Worm (Caenorhabditis elegans): ENCODE data around the gene mnr-1.
A peak's percentile ranks its signal among the peaks of the same experiment; 100 is the strongest.

Gene mnr-1

DNA sequence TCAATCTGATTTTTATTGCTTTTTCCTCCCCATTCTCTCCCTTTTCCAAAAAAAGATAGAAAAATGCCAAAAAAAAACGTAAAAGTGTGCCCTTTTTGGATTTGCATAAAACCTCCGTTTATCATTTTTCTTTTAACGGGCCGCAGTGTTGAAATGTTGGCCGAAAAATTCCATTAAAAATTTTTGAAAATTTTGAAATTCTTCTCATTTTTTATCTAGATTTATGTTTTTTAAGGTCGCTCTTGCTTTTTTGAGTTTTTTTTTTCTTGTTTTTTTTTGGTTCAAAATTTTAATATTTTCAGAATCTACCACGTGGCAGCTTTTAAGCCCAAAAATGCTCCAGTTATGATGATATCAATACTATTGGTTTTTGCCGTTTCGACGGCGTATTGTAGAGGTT lies at the start of gene mnr-1:
mnr-1 (plus strand) TSS at position 301 of the 400 bp plus-strand sequence.
- TF ChIP-seq pqm-1 (tag; optimal IDR thresholded peaks at IDR 0.05) (no peak), npax-4 (tag; optimal IDR thresholded peaks at IDR 0.05) (no peak), gmeb-2 (tag; optimal IDR thresholded peaks at IDR 0.05) (no peak), pros-1 (tag; optimal IDR thresholded peaks at IDR 0.05) (no peak), C08G9.2 (tag; optimal IDR thresholded peaks at IDR 0.05) (no peak), hlh-6 (tag; optimal IDR thresholded peaks at IDR 0.05) (no peak), unc-55 (GFP tag; optimal IDR thresholded peaks at IDR 0.05) (no peak), ceh-31 (tag; optimal IDR thresholded peaks at IDR 0.05) (no peak), tbx-2 (tag; optimal IDR thresholded peaks at IDR 0.05) (no peak), Y22D7AL.16 (tag; optimal IDR thresholded peaks at IDR 0.05) (no peak), ceh-9 (tag; optimal IDR thresholded peaks at IDR 0.05) (no peak)

DNA sequence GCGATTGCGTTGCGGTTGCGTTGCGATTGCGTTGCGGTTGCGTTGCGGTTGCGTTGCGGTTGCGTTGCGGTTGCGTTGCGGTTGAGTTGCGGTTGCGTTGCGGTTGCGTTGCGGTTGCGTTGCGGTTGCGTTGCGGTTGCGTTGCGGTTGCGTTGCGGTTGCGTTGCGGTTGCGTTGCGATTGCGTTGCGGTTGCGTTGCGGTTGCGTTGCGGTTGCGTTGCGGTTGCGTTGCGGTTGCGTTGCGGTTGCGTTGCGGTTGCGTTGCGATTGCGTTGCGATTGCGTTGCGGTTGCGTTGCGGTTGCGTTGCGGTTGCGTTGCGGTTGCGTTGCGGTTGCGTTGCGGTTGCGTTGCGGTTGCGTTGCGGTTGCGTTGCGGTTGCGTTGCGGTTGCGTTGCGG lies 48.6 kb upstream of the mnr-1 start:
- peak; percentile 85 for TF ChIP-seq rnt-1 (tag; optimal IDR thresholded peaks at IDR 0.05)

DNA sequence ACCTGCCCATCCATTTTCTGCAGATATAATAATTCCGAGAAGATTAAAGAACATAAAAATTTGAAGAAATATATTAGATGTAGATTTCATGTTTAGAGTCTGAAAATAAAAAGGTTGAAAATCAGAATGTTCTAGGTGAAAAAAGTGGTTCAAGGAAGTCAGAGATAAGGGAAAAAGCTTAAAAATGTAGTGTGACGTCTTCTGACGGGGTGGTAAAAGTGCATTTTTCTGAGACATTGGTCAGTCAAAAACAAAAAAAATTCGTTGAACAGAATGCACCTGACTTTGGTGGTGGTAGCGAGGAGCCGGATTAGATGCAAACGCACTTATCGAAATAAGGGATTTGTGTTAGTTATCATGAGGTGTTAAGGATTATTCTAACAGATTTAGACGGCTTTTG lies 47.8 kb upstream of the mnr-1 start, which contains the start of gene F46B3.23:
F46B3.23 (minus strand) TSS at position 101 of the 400 bp plus-strand sequence.
- no peak for TF ChIP-seq pag-3 (tag; optimal IDR thresholded peaks at IDR 0.05; ENCODE audit: borderline replicate concordance)
- no peak for TF ChIP-seq ama-1 (optimal IDR thresholded peaks at IDR 0.05)
- no peak for TF ChIP-seq ceh-45 (GFP tag; IDR thresholded peaks at IDR 0.05)
- no peak for TF ChIP-seq ets-4 (tag; optimal IDR thresholded peaks at IDR 0.05)

DNA sequence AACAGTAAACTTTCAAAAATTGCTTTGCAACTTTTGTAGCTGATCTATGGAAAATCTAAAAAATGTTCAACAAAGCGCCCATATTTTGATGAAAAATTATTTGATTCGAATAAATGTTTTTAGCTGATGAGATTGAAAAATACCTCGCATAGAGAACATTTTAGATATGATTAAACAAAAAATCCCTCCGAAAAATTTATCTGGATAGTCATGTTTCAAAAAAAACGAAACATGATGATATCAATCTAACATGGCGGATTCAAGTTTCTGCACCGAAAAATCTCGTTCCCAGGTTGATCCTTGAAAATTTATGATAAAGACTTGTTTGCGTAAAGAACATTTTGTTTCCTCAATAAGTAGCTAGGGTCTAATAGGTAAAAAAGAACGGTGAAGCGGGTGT lies 45.8 kb upstream of the mnr-1 start, which contains the start of gene ttr-12:
ttr-12 (minus strand) TSS at position 101 of the 400 bp plus-strand sequence.
- TF ChIP-seq fkh-10 (GFP tag; optimal IDR thresholded peaks at IDR 0.05): no peak
- no peak for TF ChIP-seq pqm-1 (tag; optimal IDR thresholded peaks at IDR 0.05)

DNA sequence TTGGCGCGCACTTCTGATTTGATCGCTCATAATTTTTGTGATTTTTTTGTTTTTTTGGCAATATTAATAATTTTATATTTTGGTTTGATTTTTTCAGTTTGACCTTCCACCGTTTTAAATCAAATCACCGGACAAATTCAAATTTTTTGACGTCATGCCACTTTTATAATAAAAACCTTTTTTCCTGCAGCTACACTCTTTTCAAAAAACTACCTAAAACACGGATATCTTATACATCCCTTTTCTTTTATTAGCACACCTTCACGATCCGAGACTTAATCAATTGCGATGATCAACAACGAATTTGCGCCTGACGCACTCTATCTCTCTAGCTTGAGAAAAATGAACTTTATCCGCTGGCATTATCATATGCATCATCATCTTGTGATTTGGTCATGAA lies 45.0 kb upstream of the mnr-1 start, which contains the start of gene grd-2:
grd-2 (plus strand) TSS at position 301 of the 400 bp plus-strand sequence.
- TF ChIP-seq syd-9 (tag; optimal IDR thresholded peaks at IDR 0.05) (no peak), ceh-6 (GFP tag; optimal IDR thresholded peaks at IDR 0.05) (no peak), mec-3 (tag; optimal IDR thresholded peaks at IDR 0.05; ENCODE audit: borderline replicate concordance) (no peak), ets-4 (tag; optimal IDR thresholded peaks at IDR 0.05) (no peak), sox-2 (GFP tag; IDR thresholded peaks at IDR 0.05) (no peak), C38D4.7 (GFP tag; optimal IDR thresholded peaks at IDR 0.05) (no peak), ama-1 (optimal IDR thresholded peaks at IDR 0.05) (no peak), C08G9.2 (tag; optimal IDR thresholded peaks at IDR 0.05) (no peak), ceh-2 (tag; optimal IDR thresholded peaks at IDR 0.05) (no peak), hlh-15 (tag; optimal IDR thresholded peaks at IDR 0.05) (no peak), gmeb-2 (tag; optimal IDR thresholded peaks at IDR 0.05) (no peak), fkh-6 (tag; optimal IDR thresholded peaks at IDR 0.05) (no peak), hlh-13 (GFP tag; optimal IDR thresholded peaks at IDR 0.05) (no peak), unc-86 (tag; optimal IDR thresholded peaks at IDR 0.05) (no peak), npax-4 (tag; optimal IDR thresholded peaks at IDR 0.05) (no peak), lin-11 (tag; optimal IDR thresholded peaks at IDR 0.05) (no peak), pag-3 (tag; optimal IDR thresholded peaks at IDR 0.05; ENCODE audit: borderline replicate concordance) (no peak), Y22D7AL.16 (tag; optimal IDR thresholded peaks at IDR 0.05) (no peak)

DNA sequence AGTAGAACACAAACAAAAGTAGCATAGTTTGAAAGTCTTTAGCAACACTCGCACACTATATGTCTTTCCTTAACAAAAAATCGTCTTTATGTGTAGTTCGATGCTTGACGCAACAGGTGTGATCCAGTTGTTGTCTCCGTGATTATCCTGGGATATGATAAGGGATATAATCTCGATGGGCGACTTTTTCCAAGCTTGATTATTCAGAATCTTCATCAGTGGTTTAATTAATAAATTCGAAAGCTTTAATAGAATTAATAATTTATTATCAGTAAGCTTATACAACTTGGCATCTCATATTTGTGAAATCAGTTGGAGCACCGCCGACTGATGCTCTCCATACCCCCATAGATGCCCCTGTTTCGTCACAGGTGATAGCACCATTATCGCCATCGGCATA lies 35.8 kb upstream of the mnr-1 start, which contains the start of gene F46B3.7:
F46B3.7 (minus strand) TSS at position 101 of the 400 bp plus-strand sequence.
- TF ChIP-seq unc-3 (GFP tag; conservative IDR thresholded peaks at IDR 0.05) (no peak), unc-3 (tag; optimal IDR thresholded peaks at IDR 0.05) (no peak), ceh-18 (tag; optimal IDR thresholded peaks at IDR 0.05) (no peak), ceh-30 (tag; optimal IDR thresholded peaks at IDR 0.05) (no peak), nhr-11 (tag; optimal IDR thresholded peaks at IDR 0.05) (no peak), ceh-45 (GFP tag; IDR thresholded peaks at IDR 0.05) (no peak), mec-3 (tag; optimal IDR thresholded peaks at IDR 0.05; ENCODE audit: borderline replicate concordance) (no peak), hlh-13 (GFP tag; optimal IDR thresholded peaks at IDR 0.05) (no peak), hlh-30 (tag; optimal IDR thresholded peaks at IDR 0.05; ENCODE audit: insufficient read depth) (no peak), F13H6.1 (tag; optimal IDR thresholded peaks at IDR 0.05) (no peak), nfya-1 (tag; optimal IDR thresholded peaks at IDR 0.05) (no peak), odd-2 (tag; optimal IDR thresholded peaks at IDR 0.05) (no peak), ceh-2 (tag; optimal IDR thresholded peaks at IDR 0.05) (no peak), unc-55 (GFP tag; optimal IDR thresholded peaks at IDR 0.05) (no peak), hlh-6 (tag; optimal IDR thresholded peaks at IDR 0.05) (no peak), rnt-1 (tag; optimal IDR thresholded peaks at IDR 0.05) (no peak), K09A11.1 (tag; optimal IDR thresholded peaks at IDR 0.05; ENCODE audit: insufficient read depth) (no peak), madf-2 (tag; optimal IDR thresholded peaks at IDR 0.05) (no peak), pha-4 (tag; optimal IDR thresholded peaks at IDR 0.05) (no peak), C08G9.2 (tag; optimal IDR thresholded peaks at IDR 0.05) (no peak), hlh-15 (tag; optimal IDR thresholded peaks at IDR 0.05) (no peak)

Data from whole organism, late embryonic.